Fruit fly (Drosophila melanogaster): ENCODE results near the gene CG11672.
A peak's percentile ranks its signal among the peaks of the same experiment; 100 is the strongest.

The CG11672 gene

dm6 chr3R:8290940-8291339 is 562 bp upstream of the CG11672 start, which contains the start of gene CG31464:
CG31464 (plus strand) TSS chr3R:8291240.
- TF ChIP-seq CG13204 (GFP tag; optimal IDR thresholded peaks at IDR 0.05) (no peak), Pif1A (GFP tag; optimal IDR thresholded peaks at IDR 0.05) (no peak), rn (GFP tag; IDR thresholded peaks at IDR 0.05) (no peak), CG32121 (GFP tag; IDR thresholded peaks at IDR 0.05) (no peak), CG14655 (GFP tag; optimal IDR thresholded peaks at IDR 0.05) (no peak), CG34367 (tag; optimal IDR thresholded peaks at IDR 0.05) (no peak), CG9948 (tag; optimal IDR thresholded peaks at IDR 0.05) (no peak), CG15710 (tag; optimal IDR thresholded peaks at IDR 0.05) (no peak), CG12605 (GFP tag; IDR thresholded peaks at IDR 0.05) (no peak), Pif1B (GFP tag; optimal IDR thresholded peaks at IDR 0.05) (no peak), EcR (GFP tag; optimal IDR thresholded peaks at IDR 0.05) (no peak), CG17806 (tag; optimal IDR thresholded peaks at IDR 0.05) (no peak), CG4496 (GFP tag; IDR thresholded peaks at IDR 0.05) (no peak), CG8301 (tag; optimal IDR thresholded peaks at IDR 0.05) (no peak), Ets98B (GFP tag; IDR thresholded peaks at IDR 0.05) (no peak), fd96Ca (GFP tag; IDR thresholded peaks at IDR 0.05) (no peak), Snoo (tag; optimal IDR thresholded peaks at IDR 0.05) (no peak)

DNA sequence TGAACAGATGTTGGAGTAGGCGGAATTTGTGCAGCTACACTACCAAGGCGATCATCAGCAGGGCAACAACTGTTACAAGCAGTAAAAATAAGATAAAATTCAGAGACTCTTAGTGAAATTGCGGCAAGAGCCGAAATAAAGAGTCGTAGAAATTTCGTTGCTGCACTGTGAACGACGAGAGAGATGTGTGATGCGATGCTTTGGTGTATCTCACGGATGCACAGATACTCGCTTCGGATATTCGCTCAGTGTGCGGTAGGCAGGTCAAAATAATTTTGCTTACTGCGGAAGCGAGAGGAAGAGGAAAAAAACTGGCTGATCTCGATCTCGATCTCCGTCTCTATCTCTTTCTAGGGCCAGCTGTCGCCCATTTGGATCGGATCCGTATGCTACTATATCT is 1.6 kb downstream of the CG11672 start:
- TF ChIP-seq CG8159 (tag; optimal IDR thresholded peaks at IDR 0.05): no peak
- TF ChIP-seq CG10348 (GFP tag; IDR thresholded peaks at IDR 0.05): no peak
- TF ChIP-seq fd96Ca (GFP tag; IDR thresholded peaks at IDR 0.05): no peak
- no peak for TF ChIP-seq CG9948 (tag; optimal IDR thresholded peaks at IDR 0.05)
- no peak for TF ChIP-seq D1 (tag; optimal IDR thresholded peaks at IDR 0.05)
- TF ChIP-seq CG13204 (GFP tag; optimal IDR thresholded peaks at IDR 0.05): no peak
- TF ChIP-seq CG34367 (tag; optimal IDR thresholded peaks at IDR 0.05): no peak

DNA sequence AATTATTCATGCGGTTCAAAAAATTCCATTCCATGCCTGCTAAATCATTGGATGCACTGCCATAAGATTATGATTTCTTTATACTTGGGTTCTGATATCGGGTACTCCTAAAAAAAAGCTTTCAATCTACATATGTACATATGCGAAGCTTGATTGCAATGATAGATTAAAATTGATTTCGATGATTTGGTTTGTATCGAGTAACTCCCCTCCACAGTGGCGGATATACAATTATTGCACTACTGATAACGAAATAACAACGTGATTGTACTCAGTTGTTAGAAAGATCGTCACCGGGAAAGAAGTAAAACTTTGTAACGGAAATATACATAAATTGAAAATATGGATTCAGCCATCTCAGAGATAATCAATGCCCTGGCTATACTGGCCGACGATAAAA is 2.7 kb downstream of the CG11672 start, which contains the start of gene Nazo:
Nazo (plus strand) TSS at position 180 of the 400 bp plus-strand sequence.
- TF ChIP-seq Pif1A (GFP tag; optimal IDR thresholded peaks at IDR 0.05): no peak
- TF ChIP-seq CG34367 (tag; optimal IDR thresholded peaks at IDR 0.05): no peak
- TF ChIP-seq CG32121 (GFP tag; IDR thresholded peaks at IDR 0.05): no peak
- no peak for TF ChIP-seq Snoo (tag; optimal IDR thresholded peaks at IDR 0.05)
- no peak for TF ChIP-seq CG10348 (GFP tag; IDR thresholded peaks at IDR 0.05)
- TF ChIP-seq fd96Ca (GFP tag; IDR thresholded peaks at IDR 0.05): no peak

DNA sequence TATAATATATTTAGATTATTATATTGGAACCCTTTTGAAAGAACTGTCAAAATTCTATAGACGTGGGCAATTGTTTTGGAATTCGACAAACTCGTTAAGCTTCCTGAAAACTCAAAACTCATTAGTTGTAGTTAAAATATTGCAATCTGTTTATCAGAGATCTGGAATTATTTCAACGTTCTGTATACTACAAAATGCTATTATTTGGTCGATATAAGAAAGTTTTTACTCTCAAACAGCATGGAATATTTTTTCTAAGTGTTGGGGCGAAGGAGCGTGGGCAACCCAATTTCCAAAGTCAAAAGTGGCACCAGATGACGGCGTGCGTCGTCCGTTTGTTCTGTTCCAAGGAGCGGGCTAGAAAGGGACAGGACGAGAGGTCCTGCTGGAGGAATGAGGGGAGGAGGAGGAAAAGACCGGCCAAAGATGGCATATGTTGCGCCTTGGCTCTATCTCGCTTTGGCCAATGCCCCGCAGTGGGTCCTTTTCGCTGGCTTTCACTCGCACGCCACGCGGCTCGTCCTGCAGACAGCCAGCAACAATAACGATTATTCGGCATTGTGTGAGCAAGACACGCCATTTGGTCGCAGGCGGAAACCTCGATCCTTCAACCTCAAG is 4.5 kb downstream of the CG11672 start:
- TF ChIP-seq CG17806 (tag; optimal IDR thresholded peaks at IDR 0.05) (no peak), CG8301 (tag; optimal IDR thresholded peaks at IDR 0.05) (no peak), rn (GFP tag; IDR thresholded peaks at IDR 0.05) (no peak), CG10348 (GFP tag; IDR thresholded peaks at IDR 0.05) (no peak), Ets98B (GFP tag; IDR thresholded peaks at IDR 0.05) (no peak), CG34367 (tag; optimal IDR thresholded peaks at IDR 0.05) (no peak), CG12605 (GFP tag; IDR thresholded peaks at IDR 0.05) (no peak), CG9948 (tag; optimal IDR thresholded peaks at IDR 0.05) (no peak), CG15710 (tag; optimal IDR thresholded peaks at IDR 0.05) (no peak), gl (tag; optimal IDR thresholded peaks at IDR 0.05) (no peak), CG13204 (GFP tag; optimal IDR thresholded peaks at IDR 0.05) (no peak), EcR (GFP tag; optimal IDR thresholded peaks at IDR 0.05) (no peak), D1 (tag; optimal IDR thresholded peaks at IDR 0.05) (no peak), CG14655 (GFP tag; optimal IDR thresholded peaks at IDR 0.05) (no peak), Pif1A (GFP tag; optimal IDR thresholded peaks at IDR 0.05) (no peak), CG4496 (GFP tag; IDR thresholded peaks at IDR 0.05) (no peak), CG8159 (tag; optimal IDR thresholded peaks at IDR 0.05) (no peak), Snoo (tag; optimal IDR thresholded peaks at IDR 0.05) (no peak)

DNA sequence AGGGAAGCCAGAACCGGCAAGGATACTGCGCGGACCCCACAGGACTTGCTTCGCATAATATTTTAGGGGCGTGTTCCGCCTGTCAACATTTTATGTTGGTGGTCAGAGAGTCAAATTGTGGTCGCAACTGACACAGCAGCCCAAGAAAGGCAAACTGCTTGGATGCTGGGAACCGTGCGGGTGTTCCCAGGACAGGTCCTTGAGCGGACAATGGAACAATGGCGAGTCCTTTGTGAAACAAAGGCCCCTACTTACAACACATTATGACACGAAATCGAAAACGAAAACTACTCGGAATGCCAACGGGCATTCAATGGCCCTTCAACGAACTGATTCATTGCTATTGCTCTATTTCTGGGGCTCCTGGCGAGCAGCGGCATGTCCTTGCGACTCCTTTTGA is 6.1 kb downstream of the CG11672 start:
- TF ChIP-seq D1 (tag; optimal IDR thresholded peaks at IDR 0.05): no peak
- no peak for TF ChIP-seq CG8301 (tag; optimal IDR thresholded peaks at IDR 0.05)
- TF ChIP-seq Ets98B (GFP tag; IDR thresholded peaks at IDR 0.05): no peak
- TF ChIP-seq CG17806 (tag; optimal IDR thresholded peaks at IDR 0.05): no peak
- TF ChIP-seq CG12605 (GFP tag; IDR thresholded peaks at IDR 0.05): no peak
- no peak for TF ChIP-seq Pif1A (GFP tag; optimal IDR thresholded peaks at IDR 0.05)
- TF ChIP-seq CG32121 (GFP tag; IDR thresholded peaks at IDR 0.05): no peak
- TF ChIP-seq Snoo (tag; optimal IDR thresholded peaks at IDR 0.05): no peak
- TF ChIP-seq fd96Ca (GFP tag; IDR thresholded peaks at IDR 0.05): no peak
- TF ChIP-seq CG10348 (GFP tag; IDR thresholded peaks at IDR 0.05): no peak
- TF ChIP-seq CG13204 (GFP tag; optimal IDR thresholded peaks at IDR 0.05): no peak
- no peak for TF ChIP-seq CG14655 (GFP tag; optimal IDR thresholded peaks at IDR 0.05)
- no peak for TF ChIP-seq rn (GFP tag; IDR thresholded peaks at IDR 0.05)
- TF ChIP-seq CG9948 (tag; optimal IDR thresholded peaks at IDR 0.05): no peak
- no peak for TF ChIP-seq CG15710 (tag; optimal IDR thresholded peaks at IDR 0.05)
- TF ChIP-seq CG34367 (tag; optimal IDR thresholded peaks at IDR 0.05): no peak
- TF ChIP-seq gl (tag; optimal IDR thresholded peaks at IDR 0.05): no peak
- TF ChIP-seq Pif1B (GFP tag; optimal IDR thresholded peaks at IDR 0.05): no peak

dm6 chr3R:8282727-8283126 is 7.7 kb downstream of the CG11672 start:
- TF ChIP-seq CG14655 (GFP tag; optimal IDR thresholded peaks at IDR 0.05) (no peak), Snoo (tag; optimal IDR thresholded peaks at IDR 0.05) (peak; percentile 13)

- no peak for TF ChIP-seq rn (GFP tag; IDR thresholded peaks at IDR 0.05)
- TF ChIP-seq gl (tag; optimal IDR thresholded peaks at IDR 0.05): no peak
- TF ChIP-seq CG4496 (GFP tag; IDR thresholded peaks at IDR 0.05): no peak
- TF ChIP-seq CG13204 (GFP tag; optimal IDR thresholded peaks at IDR 0.05): no peak
- TF ChIP-seq CG17806 (tag; optimal IDR thresholded peaks at IDR 0.05): no peak
- TF ChIP-seq D1 (tag; optimal IDR thresholded peaks at IDR 0.05): no peak
- no peak for TF ChIP-seq Ets98B (GFP tag; IDR thresholded peaks at IDR 0.05)
- no peak for TF ChIP-seq CG34367 (tag; optimal IDR thresholded peaks at IDR 0.05)
- TF ChIP-seq CG32121 (GFP tag; IDR thresholded peaks at IDR 0.05): no peak
- no peak for TF ChIP-seq fd96Ca (GFP tag; IDR thresholded peaks at IDR 0.05)
- TF ChIP-seq Pif1A (GFP tag; optimal IDR thresholded peaks at IDR 0.05): no peak
- TF ChIP-seq CG12605 (GFP tag; IDR thresholded peaks at IDR 0.05): no peak
Measured at dm6 chr3R:8279970-8280369, 10.4 kb downstream of the CG11672 start.
